Fruit fly (Drosophila melanogaster) whole organism, embryonic: ENCODE results near the gene Chd64.

Experiments used
- Atf3 ChIP-seq: fragments of 200-800 bp; sonication (Bioruptor generic); optimal IDR thresholded peaks from 3 replicates; lab custom pipeline; 2016; ENCODE audit warnings: missing biosample characterization, missing genetic modification characterization
- B-H2 ChIP-seq: fragments of 200-800 bp; sonication (Bioruptor generic); optimal IDR thresholded peaks from 2 replicates; lab custom pipeline; 2018; ENCODE audit warnings: missing biosample characterization, mild to moderate bottlenecking, missing genetic modification characterization
- Bteb2 ChIP-seq: fragments of 200-800 bp; sonication (Bioruptor generic); optimal IDR thresholded peaks from 2 replicates; lab custom pipeline; 2016; ENCODE audit warnings: missing biosample characterization, missing genetic modification characterization
- CG10274 ChIP-seq: fragments of 200-800 bp; sonication (Bioruptor generic); optimal IDR thresholded peaks from 3 replicates; lab custom pipeline; 2017; ENCODE audit warnings: missing biosample characterization, mild to moderate bottlenecking, missing genetic modification characterization
- CG10366 ChIP-seq: fragments of 200-800 bp; sonication (Bioruptor generic); IDR thresholded peaks from 2 replicates; pipeline ENCODE4 v1.3.6; 2022; ENCODE audit warnings: missing biosample characterization, missing genetic modification characterization
- CG11085 ChIP-seq: fragments of 200-800 bp; sonication (Bioruptor generic); IDR thresholded peaks from 2 replicates; pipeline ENCODE4 v1.3.6; 2022; ENCODE audit warnings: missing biosample characterization, missing genetic modification characterization
- CG11093 ChIP-seq: fragments of 200-800 bp; sonication (Bioruptor generic); IDR thresholded peaks from 3 replicates; pipeline ENCODE4 v1.3.6; 2022; ENCODE audit warnings: missing biosample characterization, missing genetic modification characterization
- CG12104 ChIP-seq: fragments of 200-800 bp; sonication (Bioruptor generic); optimal IDR thresholded peaks from 3 replicates; lab custom pipeline; 2016; ENCODE audit warnings: missing biosample characterization, missing genetic modification characterization
- CG12942 ChIP-seq: fragments of 200-800 bp; sonication (Bioruptor generic); optimal IDR thresholded peaks from 3 replicates; lab custom pipeline; 2016; ENCODE audit warnings: missing biosample characterization, missing genetic modification characterization
- CG13894 ChIP-seq: fragments of 200-800 bp; sonication (Bioruptor generic); optimal IDR thresholded peaks from 3 replicates; lab custom pipeline; 2018; ENCODE audit warnings: missing biosample characterization, mild to moderate bottlenecking, missing genetic modification characterization, moderate library complexity
- CG16813 ChIP-seq: fragments of 200-800 bp; sonication (Bioruptor generic); IDR thresholded peaks from 3 replicates; pipeline ENCODE4 v1.3.6; 2022; ENCODE audit warnings: missing biosample characterization, missing genetic modification characterization; ENCODE audit not compliant: partially characterized antibody
- CG17829 ChIP-seq: fragments of 200-800 bp; optimal IDR thresholded peaks from 2 replicates; lab custom pipeline; 2019; ENCODE audit warnings: missing biosample characterization, mild to moderate bottlenecking, missing genetic modification characterization, moderate library complexity
- CG2712 ChIP-seq: fragments of 200-800 bp; optimal IDR thresholded peaks from 3 replicates; lab custom pipeline; 2019; ENCODE audit warnings: missing biosample characterization, mild to moderate bottlenecking, missing genetic modification characterization, moderate library complexity
- CG34376 ChIP-seq: fragments of 200-800 bp; sonication (Bioruptor generic); optimal IDR thresholded peaks from 2 replicates; lab custom pipeline; 2018; ENCODE audit warnings: missing biosample characterization, mild to moderate bottlenecking, missing genetic modification characterization
- CG43689 ChIP-seq: fragments of 200-800 bp; sonication (Bioruptor generic); IDR thresholded peaks from 2 replicates; pipeline ENCODE4 v1.3.6; 2022; ENCODE audit warnings: missing biosample characterization, missing genetic modification characterization
- CG6272 ChIP-seq: fragments of 200-800 bp; sonication (Bioruptor generic); IDR thresholded peaks from 2 replicates; pipeline ENCODE4 v1.3.6; 2022; ENCODE audit warnings: missing biosample characterization, missing genetic modification characterization
- CTCF ChIP-seq: fragments of 200-800 bp; sonication (Bioruptor generic); optimal IDR thresholded peaks from 2 replicates; lab custom pipeline; 2017; ENCODE audit warnings: missing biosample characterization, mild to moderate bottlenecking, missing genetic modification characterization, moderate library complexity
- Deaf1 ChIP-seq: fragments of 200-800 bp; optimal IDR thresholded peaks from 3 replicates; lab custom pipeline; 2019; ENCODE audit warnings: missing biosample characterization, mild to moderate bottlenecking, missing genetic modification characterization, moderate library complexity
- Ets97D ChIP-seq: fragments of 200-800 bp; sonication (Bioruptor generic); optimal IDR thresholded peaks from 3 replicates; lab custom pipeline; 2016; ENCODE audit warnings: missing biosample characterization, missing genetic modification characterization
- HmgD ChIP-seq: fragments of 200-800 bp; sonication (Bioruptor generic); optimal IDR thresholded peaks from 3 replicates; lab custom pipeline; 2016; ENCODE audit warnings: missing biosample characterization, missing genetic modification characterization
- Jarid2 ChIP-seq: fragments of 200-800 bp; sonication (Bioruptor generic); optimal IDR thresholded peaks from 3 replicates; lab custom pipeline; 2017; ENCODE audit warnings: mild to moderate bottlenecking, missing biosample characterization, missing genetic modification reagents, missing genetic modification characterization
- NC2α ChIP-seq: fragments of 200-800 bp; sonication (Bioruptor generic); optimal IDR thresholded peaks from 2 replicates; lab custom pipeline; 2016; ENCODE audit warnings: missing biosample characterization, missing genetic modification characterization
- Ravus ChIP-seq: fragments of 200-800 bp; sonication (Bioruptor generic); IDR thresholded peaks from 2 replicates; pipeline ENCODE4 v1.3.6; 2022; ENCODE audit warnings: missing biosample characterization, missing genetic modification characterization
- Sox100B ChIP-seq: fragments of 200-800 bp; sonication (Bioruptor generic); optimal IDR thresholded peaks from 3 replicates; lab custom pipeline; 2018; ENCODE audit warnings: missing biosample characterization, mild to moderate bottlenecking, missing genetic modification characterization
- Ssrp ChIP-seq: fragments of 200-800 bp; sonication (Bioruptor generic); optimal IDR thresholded peaks from 2 replicates; lab custom pipeline; 2018; ENCODE audit warnings: missing biosample characterization, mild to moderate bottlenecking, missing genetic modification characterization, moderate library complexity
- Stat92E ChIP-seq, 3 experiments: fragments of >200 bp in 2 of 3; fragments of 200-800 bp in 1 of 3; sonication (Bioruptor generic) in 1 of 3; optimal IDR thresholded peaks; 2 replicates each; lab custom pipeline; 2017 to 2019; ENCODE audit warnings: missing biosample characterization in 3 of 3, missing genetic modification characterization in 3 of 3, mild to moderate bottlenecking in 1 of 3, moderate library complexity in 1 of 3
- Xbp1 ChIP-seq: fragments of 200-800 bp; sonication (Bioruptor generic); optimal IDR thresholded peaks from 3 replicates; lab custom pipeline; 2016; ENCODE audit warnings: missing biosample characterization, mild to moderate bottlenecking, missing genetic modification characterization
- ato ChIP-seq: fragments of 200-800 bp; sonication (Bioruptor generic); IDR thresholded peaks from 2 replicates; pipeline ENCODE4 v1.3.6; 2022; ENCODE audit warnings: missing biosample characterization, missing genetic modification characterization; ENCODE audit not compliant: partially characterized antibody
- chn ChIP-seq: fragments of 200-800 bp; sonication (Bioruptor generic); optimal IDR thresholded peaks from 2 replicates; lab custom pipeline; 2016; ENCODE audit warnings: missing biosample characterization, missing genetic modification characterization
- crp ChIP-seq, 2 experiments: fragments of 200-800 bp; sonication (Bioruptor generic); optimal IDR thresholded peaks; 2 replicates in 1 of 2; 3 replicates in 1 of 2; lab custom pipeline; 2017; ENCODE audit warnings: missing biosample characterization in 2 of 2, missing genetic modification characterization in 2 of 2, mild to moderate bottlenecking in 1 of 2, moderate library complexity in 1 of 2
- da ChIP-seq: fragments of 200-800 bp; sonication (Bioruptor generic); optimal IDR thresholded peaks from 2 replicates; lab custom pipeline; 2016; ENCODE audit warnings: missing biosample characterization, missing genetic modification characterization
- dmrt99B ChIP-seq: fragments of 200-800 bp; sonication (Bioruptor generic); optimal IDR thresholded peaks from 2 replicates; lab custom pipeline; 2018; ENCODE audit warnings: missing biosample characterization, mild to moderate bottlenecking, missing genetic modification characterization, moderate library complexity
- esg ChIP-seq: fragments of 200-800 bp; sonication (Bioruptor generic); conservative IDR thresholded peaks from 2 replicates; pipeline ENCODE4 v1.3.6; 2022; ENCODE audit warnings: missing biosample characterization, missing genetic modification characterization
- ewg ChIP-seq: fragments of 200-800 bp; sonication (Bioruptor generic); optimal IDR thresholded peaks from 3 replicates; lab custom pipeline; 2017; ENCODE audit warnings: mild to moderate bottlenecking, missing biosample characterization, missing genetic modification reagents, missing genetic modification characterization
- fru ChIP-seq: fragments of >200 bp; optimal IDR thresholded peaks from 2 replicates; lab custom pipeline; 2017
- gcm ChIP-seq: fragments of 200-800 bp; sonication (Bioruptor generic); optimal IDR thresholded peaks from 2 replicates; lab custom pipeline; 2019; ENCODE audit warnings: missing biosample characterization, mild to moderate bottlenecking, missing genetic modification characterization, moderate library complexity
- gro ChIP-seq: fragments of 200-800 bp; sonication (Bioruptor generic); optimal IDR thresholded peaks from 2 replicates; lab custom pipeline; 2016; ENCODE audit warnings: missing biosample characterization, missing genetic modification characterization
- hb ChIP-seq: fragments of 200-800 bp; sonication (Bioruptor generic); IDR thresholded peaks from 3 replicates; pipeline ENCODE4 v1.3.6; 2022; ENCODE audit warnings: missing biosample characterization, missing genetic modification characterization; ENCODE audit not compliant: partially characterized antibody
- hbn ChIP-seq: fragments of 200-800 bp; sonication (Bioruptor generic); IDR thresholded peaks from 2 replicates; pipeline ENCODE4 v1.3.6; 2022; ENCODE audit warnings: missing biosample characterization, missing genetic modification characterization; ENCODE audit not compliant: partially characterized antibody
- jigr1 ChIP-seq: fragments of 200-800 bp; sonication (Bioruptor generic); IDR thresholded peaks from 3 replicates; pipeline ENCODE4 v1.3.6; 2022; ENCODE audit warnings: missing biosample characterization, missing genetic modification characterization
- lilli ChIP-seq: fragments of 200-800 bp; sonication (Bioruptor generic); optimal IDR thresholded peaks from 3 replicates; lab custom pipeline; 2016; ENCODE audit warnings: missing biosample characterization, missing genetic modification characterization
- luna ChIP-seq: fragments of 200-800 bp; sonication (Bioruptor generic); optimal IDR thresholded peaks from 2 replicates; lab custom pipeline; 2016; ENCODE audit warnings: missing biosample characterization, missing genetic modification characterization
- sens ChIP-seq: fragments of 200-800 bp; sonication (Bioruptor generic); peaks from one replicate; lab custom pipeline; 2016; ENCODE audit warnings: missing biosample characterization, missing genetic modification characterization
- slp2 ChIP-seq: fragments of 200-800 bp; sonication (Bioruptor generic); optimal IDR thresholded peaks from 2 replicates; lab custom pipeline; 2016; ENCODE audit warnings: missing biosample characterization, missing genetic modification characterization
- so ChIP-seq: fragments of 200-800 bp; sonication (Bioruptor generic); IDR thresholded peaks from 3 replicates; pipeline ENCODE4 v1.3.6; 2022; ENCODE audit warnings: missing biosample characterization, missing genetic modification characterization
- sob ChIP-seq: fragments of 200-800 bp; sonication (Bioruptor generic); IDR thresholded peaks from 2 replicates; pipeline ENCODE4 v1.3.6; 2022; ENCODE audit warnings: missing biosample characterization, missing genetic modification characterization
- tap ChIP-seq: fragments of 200-800 bp; optimal IDR thresholded peaks from 3 replicates; lab custom pipeline; 2019; ENCODE audit warnings: missing biosample characterization, mild to moderate bottlenecking, missing genetic modification characterization, moderate library complexity
- tio ChIP-seq: fragments of 200-800 bp; sonication (Bioruptor generic); optimal IDR thresholded peaks from 2 replicates; lab custom pipeline; 2017; ENCODE audit warnings: missing biosample characterization, missing genetic modification characterization, inconsistent platforms
- unpg ChIP-seq: fragments of 200-800 bp; sonication (Bioruptor generic); optimal IDR thresholded peaks from 3 replicates; lab custom pipeline; 2018; ENCODE audit warnings: missing biosample characterization, mild to moderate bottlenecking, missing genetic modification characterization, moderate library complexity
- vfl ChIP-seq: fragments of 200-800 bp; sonication (Bioruptor generic); optimal IDR thresholded peaks from 2 replicates; lab custom pipeline; 2016; ENCODE audit warnings: missing biosample characterization, missing genetic modification characterization

Gene Chd64

DNA sequence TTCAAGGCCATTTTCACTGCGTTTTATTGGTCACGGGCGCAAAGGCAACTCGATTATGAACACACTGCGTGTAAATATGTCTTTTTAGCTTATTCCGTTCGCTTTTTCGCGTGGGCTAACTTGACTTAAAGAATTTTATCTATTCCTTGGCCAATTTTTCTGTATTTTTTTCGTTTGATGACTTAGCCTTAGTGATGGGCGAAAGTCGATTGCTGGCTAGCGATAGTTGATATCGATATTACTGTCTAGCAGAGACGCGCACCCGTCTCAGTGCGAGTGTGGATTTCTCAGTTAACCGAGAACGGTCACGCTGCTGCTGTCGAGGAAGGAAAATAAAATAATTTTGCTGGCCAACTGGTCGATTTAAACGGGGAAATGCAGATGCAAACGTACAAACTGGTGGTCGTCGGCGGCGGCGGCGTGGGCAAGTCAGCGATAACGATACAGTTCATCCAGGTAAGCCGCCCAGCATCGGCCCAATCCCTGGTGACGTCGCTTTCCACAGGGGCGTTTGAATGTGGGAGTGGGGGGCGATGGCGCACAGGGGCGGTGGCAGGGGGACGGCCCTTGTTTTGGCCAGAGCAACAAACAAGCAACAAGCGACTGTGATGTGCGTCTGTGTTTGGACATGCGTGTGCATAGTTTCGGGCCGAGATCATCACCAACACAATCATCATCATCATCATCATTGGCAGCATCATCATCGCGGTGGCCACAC, 16.8 kb upstream of the Chd64 start, which contains the start of the genes Rop and Ras64B (continued):
- TF ChIP-seq jigr1 = no peak
- no peak for TF ChIP-seq CG12942 (GFP tag; lab: Kevin White, UChicago)
- no peak for TF ChIP-seq tio
- TF ChIP-seq CG17829 = peak; percentile 56
- peak; percentile 21 for TF ChIP-seq NC2α (GFP tag; lab: Kevin White, UChicago)
- TF ChIP-seq CTCF (GFP tag; lab: Kevin White, UChicago) = peak; percentile 29
- peak; percentile 86 for TF ChIP-seq CG16813 (GFP tag; lab: Robert Waterston, UW)
- peak; percentile 7 for TF ChIP-seq slp2
- TF ChIP-seq fru (lab: Kevin White, UChicago) = no peak
- no peak for TF ChIP-seq esg
- peak; percentile 62 for TF ChIP-seq Jarid2 (GFP tag; lab: Kevin White, UChicago)
- peak; percentile 32 for TF ChIP-seq luna (GFP tag; lab: Kevin White, UChicago)
- TF ChIP-seq CG6272 = 0 out of 2 replicates have a peak, but pooled peaks have one; percentile 12
- TF ChIP-seq crp (GFP tag; optimal IDR thresholded peaks at IDR 0.05; lab: Kevin White, UChicago) = peak in 1 of 2 experiments; percentile 25
- peak; percentile 82 for TF ChIP-seq Ets97D (GFP tag; lab: Kevin White, UChicago)
- no peak for TF ChIP-seq CG12104 (GFP tag; lab: Kevin White, UChicago)
- TF ChIP-seq Xbp1 = peak; percentile 17
- TF ChIP-seq CG13894 (tag; lab: Kevin White, UChicago) = peak; percentile 41
- TF ChIP-seq gcm = peak; percentile 36
- peak; percentile 51 for TF ChIP-seq chn (GFP tag; lab: Kevin White, UChicago)
- TF ChIP-seq ato = peak; percentile 66
- peak; percentile 53 for TF ChIP-seq gro (GFP tag; lab: Kevin White, UChicago)
- TF ChIP-seq B-H2 (GFP tag; lab: Kevin White, UChicago) = no peak
- TF ChIP-seq CG43689 (GFP tag; lab: Robert Waterston, UW) = no peak
- TF ChIP-seq unpg = peak; percentile 29
- no peak for TF ChIP-seq vfl (GFP tag; lab: Kevin White, UChicago)
- no peak for TF ChIP-seq Ssrp (tag; lab: Kevin White, UChicago)
- no peak for TF ChIP-seq CG11085 (GFP tag; lab: Robert Waterston, UW)
- TF ChIP-seq da (GFP tag; lab: Kevin White, UChicago) = peak; percentile 14
- TF ChIP-seq hb = 0 out of 3 replicates have a peak, but pooled peaks have one; percentile 57
- TF ChIP-seq Sox100B (GFP tag; lab: Kevin White, UChicago) = no peak
- peak; percentile 90 for TF ChIP-seq sens (GFP tag; lab: Kevin White, UChicago)
- TF ChIP-seq ewg (GFP tag; lab: Kevin White, UChicago) = peak; percentile 5
- no peak for TF ChIP-seq Ravus
- TF ChIP-seq Deaf1 (tag; lab: Kevin White, UChicago) = peak; percentile 32
- TF ChIP-seq HmgD (GFP tag; lab: Kevin White, UChicago) = peak; percentile 75
- TF ChIP-seq Stat92E (GFP tag; optimal IDR thresholded peaks at IDR 0.05; lab: Kevin White, UChicago) = peak in 1 of 3 experiments; percentile 74
- peak; percentile 32 for TF ChIP-seq Atf3 (GFP tag; lab: Kevin White, UChicago)
- peak; percentile 65 for TF ChIP-seq CG34376 (GFP tag; lab: Kevin White, UChicago)
- no peak for TF ChIP-seq CG10274 (GFP tag; lab: Kevin White, UChicago)
- no peak; the same call in none of the 2 replicates for TF ChIP-seq sob
- TF ChIP-seq hbn (GFP tag; lab: Robert Waterston, UW) = peak; percentile 73
- no peak for TF ChIP-seq CG11093 (GFP tag; lab: Robert Waterston, UW)
- peak; percentile 46 for TF ChIP-seq lilli
- no peak for TF ChIP-seq dmrt99B (tag; lab: Kevin White, UChicago)
- no peak for TF ChIP-seq CG10366 (GFP tag; lab: Robert Waterston, UW)
- no peak for TF ChIP-seq tap (tag; lab: Kevin White, UChicago)
- peak; percentile 44 for TF ChIP-seq Bteb2 (GFP tag; lab: Kevin White, UChicago)
- TF ChIP-seq CG2712 = peak; percentile 51
- TF ChIP-seq so (GFP tag; lab: Robert Waterston, UW) = peak; percentile 36; the same call in 1 of the 3 replicates
